Worm (Caenorhabditis elegans): ENCODE measurements around the gene Y67H2A.10.

DNA sequence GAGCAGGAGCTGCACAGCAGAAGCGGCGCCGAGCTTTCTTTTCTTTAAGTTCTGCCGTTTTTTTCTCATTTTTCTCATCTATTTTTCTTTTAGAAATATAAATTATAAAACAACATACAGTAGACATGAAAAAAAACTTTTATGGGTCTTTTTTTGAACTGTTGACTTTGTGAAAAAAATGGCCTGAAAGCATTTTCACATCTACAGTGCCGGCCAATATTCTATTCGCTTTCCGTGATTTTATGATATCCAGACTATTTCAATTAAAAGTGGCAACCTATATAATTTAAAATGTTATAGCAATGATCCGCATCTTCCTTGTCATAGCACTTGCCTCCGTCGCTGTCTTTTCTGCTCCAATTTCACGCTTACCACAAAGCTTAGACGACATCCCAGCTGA is 38.8 kb upstream of the Y67H2A.10 start, which contains the start of gene far-6:
- TF ChIP-seq him-1 (tag; optimal IDR thresholded peaks at IDR 0.05) = no peak
- no peak for TF ChIP-seq W03F9.2 (tag; optimal IDR thresholded peaks at IDR 0.05)
- TF ChIP-seq dao-5 (tag; optimal IDR thresholded peaks at IDR 0.05) = no peak
